Worm (Caenorhabditis elegans) whole organism, L1 larva: ENCODE data around the gene swsn-1.

Experiments used
- C04F5.9 ChIP-seq: sonication (generic microtip); optimal IDR thresholded peaks from 2 replicates; lab custom pipeline; 2016; ENCODE audit warnings: missing genetic modification characterization, missing compliant biosample characterization
- C34B4.2 ChIP-seq: sonication (generic microtip); optimal IDR thresholded peaks from 2 replicates; lab custom pipeline; 2017; ENCODE audit warnings: mild to moderate bottlenecking, missing genetic modification characterization, missing compliant biosample characterization
- Y116A8C.19 ChIP-seq: sonication (generic microtip); optimal IDR thresholded peaks from 2 replicates; lab custom pipeline; 2016; ENCODE audit warnings: missing compliant biosample characterization, missing genetic modification characterization, borderline replicate concordance
- aha-1 ChIP-seq: fragments of 150-350 bp; optimal IDR thresholded peaks from 2 replicates; lab custom pipeline; 2014; ENCODE audit warnings: missing biosample characterization, missing genetic modification characterization
- ama-1 ChIP-seq: fragments of 150-350 bp; optimal IDR thresholded peaks from 2 replicates; lab custom pipeline; 2014
- ceh-90 ChIP-seq: sonication (generic microtip); optimal IDR thresholded peaks from 2 replicates; lab custom pipeline; 2016; ENCODE audit warnings: missing genetic modification characterization, missing compliant biosample characterization
- ces-1 ChIP-seq: fragments of 150-350 bp; optimal IDR thresholded peaks from 2 replicates; lab custom pipeline; 2014; ENCODE audit warnings: missing biosample characterization, missing genetic modification reagents, missing genetic modification characterization
- dpl-1 ChIP-seq, 3 experiments: fragments of 150-350 bp in 2 of 3; sonication (generic microtip) in 1 of 3; optimal IDR thresholded peaks; 2 replicates each; lab custom pipeline; 2014 to 2017; ENCODE audit warnings: missing biosample characterization in 3 of 3, missing genetic modification characterization in 3 of 3, missing genetic modification reagents in 3 of 3
- efl-3 ChIP-seq: fragments of 200-800 bp; sonication (Bioruptor generic); optimal IDR thresholded peaks from 2 replicates; lab custom pipeline; 2018; ENCODE audit warnings: mild to moderate bottlenecking, missing genetic modification characterization, missing compliant biosample characterization
- egl-13 ChIP-seq: sonication (generic microtip); optimal IDR thresholded peaks from 2 replicates; lab custom pipeline; 2016; ENCODE audit warnings: missing genotype, missing genetic modification reagents, missing genetic modification characterization, missing compliant biosample characterization
- fkh-4 ChIP-seq: sonication (generic microtip); optimal IDR thresholded peaks from 2 replicates; lab custom pipeline; 2016; ENCODE audit warnings: missing compliant biosample characterization, missing genetic modification characterization, borderline replicate concordance
- hlh-17 ChIP-seq: fragments of 200-800 bp; sonication (Bioruptor generic); optimal IDR thresholded peaks from 2 replicates; lab custom pipeline; 2018; ENCODE audit warnings: missing genetic modification characterization, mild to moderate bottlenecking, missing compliant biosample characterization, moderate library complexity, borderline replicate concordance
- lin-14 ChIP-seq: fragments of 200-800 bp; sonication (Bioruptor generic); optimal IDR thresholded peaks from 2 replicates; lab custom pipeline; 2018; ENCODE audit warnings: mild to moderate bottlenecking, missing genetic modification characterization, moderate library complexity, missing compliant biosample characterization
- lin-15B ChIP-seq: fragments of 150-350 bp; sonication (generic microtip); optimal IDR thresholded peaks from 3 replicates; lab custom pipeline; 2014; ENCODE audit warnings: missing biosample characterization, missing genetic modification characterization
- lin-39 ChIP-seq: fragments of 150-350 bp; optimal IDR thresholded peaks from 2 replicates; lab custom pipeline; 2014; ENCODE audit warnings: missing biosample characterization, missing genetic modification reagents, missing genetic modification characterization
- lir-3 ChIP-seq: sonication (generic microtip); optimal IDR thresholded peaks from 2 replicates; lab custom pipeline; 2016; ENCODE audit warnings: mild to moderate bottlenecking, missing genetic modification characterization, moderate library complexity, missing compliant biosample characterization; ENCODE audit not compliant: poor library complexity
- mab-9 ChIP-seq: fragments of 200-800 bp; sonication (Bioruptor generic); IDR thresholded peaks from 2 replicates; pipeline ENCODE4 v1.3.6; 2022; ENCODE audit warnings: missing genetic modification reagents, missing genetic modification characterization, missing compliant biosample characterization
- mdl-1 ChIP-seq, 2 experiments: fragments of 150-350 bp; optimal IDR thresholded peaks; 2 replicates each; lab custom pipeline; 2014 to 2017; ENCODE audit warnings: missing biosample characterization in 2 of 2, missing genetic modification characterization in 2 of 2, inconsistent platforms in 1 of 2
- nhr-11 ChIP-seq: fragments of 150-350 bp; optimal IDR thresholded peaks from 2 replicates; lab custom pipeline; 2014; ENCODE audit warnings: missing biosample characterization, missing genetic modification characterization
- nhr-12 ChIP-seq: sonication (generic microtip); optimal IDR thresholded peaks from 2 replicates; lab custom pipeline; 2017; ENCODE audit warnings: missing biosample characterization, missing genetic modification characterization
- nhr-47 ChIP-seq: sonication (generic microtip); optimal IDR thresholded peaks from 2 replicates; lab custom pipeline; 2016; ENCODE audit warnings: mild to moderate bottlenecking, missing genetic modification characterization, moderate library complexity, missing compliant biosample characterization
- nhr-76 ChIP-seq: sonication (generic microtip); optimal IDR thresholded peaks from 2 replicates; lab custom pipeline; 2017; ENCODE audit warnings: missing biosample characterization, missing genetic modification characterization
- nhr-77 ChIP-seq: fragments of 150-350 bp; optimal IDR thresholded peaks from 2 replicates; lab custom pipeline; 2014; ENCODE audit warnings: missing biosample characterization, missing genetic modification characterization
- nhr-85 ChIP-seq: sonication (generic microtip); peaks from one replicate; lab custom pipeline; 2016; ENCODE audit warnings: missing genetic modification characterization, inconsistent platforms, missing compliant biosample characterization
- rnt-1 ChIP-seq: sonication (generic microtip); optimal IDR thresholded peaks from 2 replicates; lab custom pipeline; 2016; ENCODE audit warnings: mild to moderate bottlenecking, missing genetic modification characterization, moderate library complexity, missing compliant biosample characterization
- snpc-4 ChIP-seq: fragments of 150-350 bp; optimal IDR thresholded peaks from 2 replicates; lab custom pipeline; 2014; ENCODE audit warnings: missing biosample characterization, missing genetic modification characterization
- snu-23 ChIP-seq: sonication (generic microtip); optimal IDR thresholded peaks from 2 replicates; lab custom pipeline; 2016; ENCODE audit warnings: missing genetic modification characterization, missing compliant biosample characterization
- sox-4 ChIP-seq: sonication (generic microtip); optimal IDR thresholded peaks from 2 replicates; lab custom pipeline; 2016; ENCODE audit warnings: missing genetic modification characterization, missing compliant biosample characterization
- sup-37 ChIP-seq: fragments of 200-800 bp; sonication (Bioruptor generic); optimal IDR thresholded peaks from 2 replicates; lab custom pipeline; 2018; ENCODE audit warnings: mild to moderate bottlenecking, missing genetic modification characterization, missing compliant biosample characterization
- unc-130 ChIP-seq: fragments of 150-350 bp; optimal IDR thresholded peaks from 2 replicates; lab custom pipeline; 2017; ENCODE audit warnings: missing biosample characterization, missing genetic modification characterization, inconsistent platforms
- unc-30 ChIP-seq: sonication (generic microtip); optimal IDR thresholded peaks from 2 replicates; lab custom pipeline; 2017; ENCODE audit warnings: missing biosample characterization, missing genetic modification characterization
- unc-62 ChIP-seq: fragments of 150-350 bp; optimal IDR thresholded peaks from 2 replicates; lab custom pipeline; 2014; ENCODE audit warnings: missing biosample characterization, missing genetic modification reagents, missing genetic modification characterization
- unc-86 ChIP-seq: sonication (generic microtip); optimal IDR thresholded peaks from 2 replicates; lab custom pipeline; 2016; ENCODE audit warnings: missing genetic modification characterization, missing compliant biosample characterization
- unc-98 ChIP-seq: fragments of 200-800 bp; sonication (Bioruptor generic); IDR thresholded peaks from 2 replicates; pipeline ENCODE4 v1.3.6; 2022; ENCODE audit warnings: missing genetic modification characterization, missing compliant biosample characterization
- vab-15 ChIP-seq: sonication (generic microtip); optimal IDR thresholded peaks from 2 replicates; lab custom pipeline; 2017; ENCODE audit warnings: missing genotype, mild to moderate bottlenecking, missing genetic modification characterization, missing compliant biosample characterization
- zip-4 ChIP-seq: fragments of 200-800 bp; sonication (Bioruptor generic); optimal IDR thresholded peaks from 2 replicates; lab custom pipeline; 2018; ENCODE audit warnings: mild to moderate bottlenecking, missing genetic modification characterization, moderate library complexity, missing compliant biosample characterization

Gene swsn-1

ce11 chrV:20213097-20213496, 36.2 kb downstream of the swsn-1 start:
- TF ChIP-seq fkh-4 (tag; lab: Kevin White, UChicago) (no peak), nhr-85 (tag; lab: Kevin White, UChicago) (peak; percentile 17)

ce11 chrV:20212584-20212983, 36.7 kb downstream of the swsn-1 start, which contains the start of gene Y113G7B.12:
Gene Y113G7B.12 (minus strand): TSS chrV:20212684.
- TF ChIP-seq hlh-17 (GFP tag; lab: Kevin White, UChicago), result no peak
- TF ChIP-seq nhr-47 (tag; lab: Kevin White, UChicago), result no peak
- TF ChIP-seq ama-1 (lab: Kevin White, UChicago), result no peak
- no peak for TF ChIP-seq unc-86
- TF ChIP-seq lin-39 (tag; lab: Kevin White, UChicago), result no peak
- no peak for TF ChIP-seq dpl-1 (GFP tag; optimal IDR thresholded peaks at IDR 0.05; lab: Kevin White, UChicago)
- no peak for TF ChIP-seq mab-9 (GFP tag; lab: Robert Waterston, UW)
- TF ChIP-seq unc-62 (GFP tag; lab: Kevin White, UChicago), result no peak
- TF ChIP-seq rnt-1 (tag; lab: Kevin White, UChicago), result no peak
- TF ChIP-seq nhr-85 (tag; lab: Kevin White, UChicago), result no peak
- no peak for TF ChIP-seq nhr-11 (tag; lab: Kevin White, UChicago)
- no peak for TF ChIP-seq sox-4 (tag; lab: Kevin White, UChicago)
- no peak for TF ChIP-seq zip-4 (GFP tag; lab: Kevin White, UChicago)

ce11 chrV:20206086-20206485, 43.2 kb downstream of the swsn-1 start, which contains the start of the genes fbxb-59 and srbc-34:
Gene fbxb-59 (minus strand): TSS chrV:20206186.
Gene srbc-34 (plus strand): TSS chrV:20206318.
- no peak for TF ChIP-seq vab-15
- no peak for TF ChIP-seq efl-3 (GFP tag; lab: Kevin White, UChicago)
- no peak for TF ChIP-seq mab-9 (GFP tag; lab: Robert Waterston, UW)
- TF ChIP-seq C04F5.9 (tag; lab: Kevin White, UChicago), result no peak
- TF ChIP-seq unc-86, result no peak
- no peak for TF ChIP-seq lin-39 (tag; lab: Kevin White, UChicago)
- no peak for TF ChIP-seq fkh-4 (tag; lab: Kevin White, UChicago)
- no peak for TF ChIP-seq unc-62 (GFP tag; lab: Kevin White, UChicago)
- TF ChIP-seq egl-13 (tag; lab: Kevin White, UChicago), result no peak

ce11 chrV:20203085-20203484, 46.2 kb downstream of the swsn-1 start, which contains the start of gene fbxa-113:
Gene fbxa-113 (plus strand): TSS chrV:20203385.
- TF ChIP-seq Y116A8C.19 (tag; lab: Kevin White, UChicago), result no peak
- TF ChIP-seq nhr-76 (tag; lab: Kevin White, UChicago), result no peak
- no peak for TF ChIP-seq efl-3 (GFP tag; lab: Kevin White, UChicago)
- TF ChIP-seq unc-130 (tag; lab: Kevin White, UChicago), result no peak

ce11 chrV:20201316-20201715, 48.0 kb downstream of the swsn-1 start, which contains the start of gene fbxa-114:
Gene fbxa-114 (plus strand): TSS chrV:20201616.
- TF ChIP-seq unc-30 (no peak), nhr-85 (tag; lab: Kevin White, UChicago) (peak; percentile 7), C04F5.9 (tag; lab: Kevin White, UChicago) (no peak), ces-1 (GFP tag; lab: Kevin White, UChicago) (no peak), lir-3 (tag; lab: Kevin White, UChicago) (no peak), ceh-90 (tag; lab: Kevin White, UChicago) (no peak)

- TF ChIP-seq unc-130 (tag; lab: Kevin White, UChicago) (no peak), unc-98 (GFP tag; lab: Robert Waterston, UW) (no peak), snu-23 (GFP tag; lab: Kevin White, UChicago) (no peak), C04F5.9 (tag; lab: Kevin White, UChicago) (no peak), C34B4.2 (tag; lab: Kevin White, UChicago) (no peak), aha-1 (no peak), nhr-12 (tag; lab: Kevin White, UChicago) (no peak), lin-14 (GFP tag; lab: Kevin White, UChicago) (no peak), snpc-4 (tag; lab: Kevin White, UChicago) (no peak), ces-1 (GFP tag; lab: Kevin White, UChicago) (no peak), lin-39 (tag; lab: Kevin White, UChicago) (no peak), egl-13 (tag; lab: Kevin White, UChicago) (no peak), nhr-85 (tag; lab: Kevin White, UChicago) (no peak), sup-37 (GFP tag; lab: Kevin White, UChicago) (no peak), nhr-77 (tag; lab: Kevin White, UChicago) (no peak), lin-15B (tag; lab: Kevin White, UChicago) (no peak), mdl-1 (tag; optimal IDR thresholded peaks at IDR 0.05; lab: Kevin White, UChicago) (no peak), ceh-90 (tag; lab: Kevin White, UChicago) (no peak), rnt-1 (tag; lab: Kevin White, UChicago) (no peak), hlh-17 (GFP tag; lab: Kevin White, UChicago) (no peak)
Observed at ce11 chrV:20199658-20200057, 49.6 kb downstream of the swsn-1 start.
